Worm (Caenorhabditis elegans) whole organism, young adult: Measurements from ENCODE around the gene sre-48.

Experiments
- D2030.7 ChIP-seq: fragments of 200-800 bp; sonication (Bioruptor generic); IDR thresholded peaks from 2 replicates; pipeline ENCODE4 v1.3.6; 2022; ENCODE audit warnings: missing genetic modification reagents, missing genetic modification characterization, missing compliant biosample characterization
- F22D6.2 ChIP-seq: sonication (generic microtip); optimal IDR thresholded peaks from 2 replicates; lab custom pipeline; 2016; ENCODE audit warnings: mild to moderate bottlenecking, missing genetic modification characterization, missing compliant biosample characterization
- F49E8.2 ChIP-seq: sonication (generic microtip); optimal IDR thresholded peaks from 3 replicates; lab custom pipeline; 2017; ENCODE audit warnings: missing genetic modification characterization, mild to moderate bottlenecking, missing compliant biosample characterization, antibody characterized with exemption, moderate library complexity; ENCODE audit not compliant: insufficient read depth
- mcd-1 ChIP-seq: fragments of 200-800 bp; sonication (Bioruptor generic); IDR thresholded peaks from 2 replicates; pipeline ENCODE4 v1.3.6; 2022; ENCODE audit warnings: missing genetic modification reagents, missing genetic modification characterization, missing compliant biosample characterization
- pha-4 ChIP-seq: fragments of 150-350 bp; sonication (generic microtip); optimal IDR thresholded peaks from 2 replicates; lab custom pipeline; 2014; ENCODE audit warnings: missing biosample characterization, missing genetic modification reagents, missing genetic modification characterization
- sea-2 ChIP-seq: fragments of 200-800 bp; sonication (Bioruptor generic); IDR thresholded peaks from 2 replicates; pipeline ENCODE4 v1.3.6; 2022; ENCODE audit warnings: missing genetic modification characterization, missing compliant biosample characterization
- snpc-4 ChIP-seq, 5 experiments: fragments of 150-350 bp in 1 of 5; sonication (generic microtip) in 4 of 5; optimal IDR thresholded peaks; 2 replicates each; lab custom pipeline; 2014 to 2018; ENCODE audit warnings: missing genetic modification characterization in 5 of 5, missing biosample characterization in 3 of 5, antibody characterized with exemption in 2 of 5, mild to moderate bottlenecking in 2 of 5, missing compliant biosample characterization in 2 of 5, missing genotype in 2 of 5, moderate library complexity in 2 of 5, missing genetic modification reagents in 1 of 5
- xnd-1 ChIP-seq: sonication (generic microtip); optimal IDR thresholded peaks from 2 replicates; lab custom pipeline; 2016; ENCODE audit warnings: missing genotype, missing genetic modification reagents, missing genetic modification characterization, missing compliant biosample characterization
- ztf-26 ChIP-seq: sonication (generic microtip); optimal IDR thresholded peaks from 2 replicates; lab custom pipeline; 2017; ENCODE audit warnings: missing genetic modification characterization, missing compliant biosample characterization

ce11 chrII:13981819-13982218, 2.1 kb upstream of the sre-48 start:
- TF ChIP-seq ztf-26 (tag; lab: Kevin White, UChicago) (no peak), mcd-1 (no peak), pha-4 (tag; lab: Kevin White, UChicago) (no peak), xnd-1 (tag; lab: Kevin White, UChicago) (no peak), sea-2 (no peak), F22D6.2 (no peak), snpc-4 (GFP tag; optimal IDR thresholded peaks at IDR 0.05; lab: Kevin White, UChicago) (no peak), snpc-4 (tag; optimal IDR thresholded peaks at IDR 0.05; lab: Kevin White, UChicago) (no peak), D2030.7 (GFP tag; lab: Robert Waterston, UW) (no peak), F49E8.2 (tag; lab: Kevin White, UChicago) (no peak)
